Worm (Caenorhabditis elegans) whole organism, young adult: ENCODE data around the gene twk-20.

Source experiments
- B0261.1 ChIP-seq: sonication (generic microtip); optimal IDR thresholded peaks from 2 replicates; lab custom pipeline; 2016; ENCODE audit warnings: mild to moderate bottlenecking, missing genetic modification characterization, moderate library complexity, missing compliant biosample characterization
- F23B12.7 ChIP-seq: sonication (generic microtip); optimal IDR thresholded peaks from 2 replicates; lab custom pipeline; 2017; ENCODE audit warnings: missing genetic modification characterization, mild to moderate bottlenecking, missing compliant biosample characterization, antibody characterized with exemption, moderate library complexity; ENCODE audit not compliant: insufficient read depth
- F37B4.10 ChIP-seq: fragments of 200-800 bp; sonication (Bioruptor generic); IDR thresholded peaks from 2 replicates; pipeline ENCODE4 v1.3.6; 2022; ENCODE audit warnings: missing genetic modification characterization, missing compliant biosample characterization
- F39B2.1 ChIP-seq: fragments of 200-800 bp; sonication (Bioruptor generic); IDR thresholded peaks from 2 replicates; pipeline ENCODE4 v1.3.6; 2022; ENCODE audit warnings: missing genetic modification reagents, missing genetic modification characterization, missing compliant biosample characterization
- F57A8.1 ChIP-seq: fragments of 200-800 bp; sonication (Bioruptor generic); optimal IDR thresholded peaks from 2 replicates; lab custom pipeline; 2018; ENCODE audit warnings: mild to moderate bottlenecking, missing genetic modification characterization, moderate library complexity, missing compliant biosample characterization
- K12H6.12 ChIP-seq: fragments of 200-800 bp; sonication (Bioruptor generic); optimal IDR thresholded peaks from 2 replicates; lab custom pipeline; 2018; ENCODE audit warnings: mild to moderate bottlenecking, missing genetic modification characterization, missing compliant biosample characterization
- Y53F4B.3 ChIP-seq: fragments of 200-800 bp; sonication (Bioruptor generic); IDR thresholded peaks from 2 replicates; pipeline ENCODE4 v1.3.6; 2022; ENCODE audit warnings: missing genetic modification reagents, missing genetic modification characterization, missing compliant biosample characterization
- Y53G8AR.9 ChIP-seq: fragments of 200-800 bp; sonication (Bioruptor generic); conservative IDR thresholded peaks from 2 replicates; pipeline ENCODE4 v1.3.6; 2022; ENCODE audit warnings: missing genetic modification reagents, missing genetic modification characterization, missing compliant biosample characterization
- akir-1 ChIP-seq: fragments of 200-800 bp; sonication (Bioruptor generic); optimal IDR thresholded peaks from 2 replicates; lab custom pipeline; 2018; ENCODE audit warnings: mild to moderate bottlenecking, missing genetic modification characterization, moderate library complexity, missing compliant biosample characterization
- aptf-2 ChIP-seq: fragments of 200-800 bp; sonication (Bioruptor generic); conservative IDR thresholded peaks from 2 replicates; pipeline ENCODE4 v1.3.6; 2022; ENCODE audit warnings: missing genetic modification reagents, missing genetic modification characterization, missing compliant biosample characterization
- atf-7 ChIP-seq: sonication (generic microtip); optimal IDR thresholded peaks from 2 replicates; lab custom pipeline; 2017; ENCODE audit warnings: mild to moderate bottlenecking, missing genetic modification characterization, missing compliant biosample characterization
- athp-1 ChIP-seq: sonication (generic microtip); optimal IDR thresholded peaks from 2 replicates; lab custom pipeline; 2017; ENCODE audit warnings: mild to moderate bottlenecking, missing genetic modification characterization, missing compliant biosample characterization
- attf-6 ChIP-seq: fragments of 200-800 bp; sonication (Bioruptor generic); IDR thresholded peaks from 2 replicates; pipeline ENCODE4 v1.3.6; 2022; ENCODE audit warnings: missing genetic modification reagents, missing genetic modification characterization, missing compliant biosample characterization
- ceh-27 ChIP-seq: fragments of 200-800 bp; sonication (Bioruptor generic); optimal IDR thresholded peaks from 2 replicates; lab custom pipeline; 2018; ENCODE audit warnings: mild to moderate bottlenecking, missing genetic modification characterization, moderate library complexity, missing compliant biosample characterization
- ceh-58 ChIP-seq: fragments of 200-800 bp; sonication (Bioruptor generic); IDR thresholded peaks from 2 replicates; pipeline ENCODE4 v1.3.6; 2022; ENCODE audit warnings: missing genetic modification characterization, missing compliant biosample characterization
- dox-1 ChIP-seq: fragments of 200-800 bp; sonication (Bioruptor generic); IDR thresholded peaks from 2 replicates; pipeline ENCODE4 v1.3.6; 2022; ENCODE audit warnings: missing genetic modification reagents, missing genetic modification characterization, missing compliant biosample characterization
- ekl-4 ChIP-seq: fragments of 200-800 bp; sonication (Bioruptor generic); IDR thresholded peaks from 2 replicates; pipeline ENCODE4 v1.3.6; 2022; ENCODE audit warnings: missing genetic modification reagents, missing genetic modification characterization, missing compliant biosample characterization
- him-1 ChIP-seq: sonication (generic microtip); optimal IDR thresholded peaks from 2 replicates; lab custom pipeline; 2016; ENCODE audit warnings: missing genotype, missing genetic modification reagents, missing genetic modification characterization, missing compliant biosample characterization
- hmg-20 ChIP-seq: fragments of 200-800 bp; sonication (Bioruptor generic); IDR thresholded peaks from 2 replicates; pipeline ENCODE4 v1.3.6; 2022; ENCODE audit warnings: missing genetic modification reagents, missing genetic modification characterization, missing compliant biosample characterization
- hrde-1 ChIP-seq: sonication (generic microtip); optimal IDR thresholded peaks from 2 replicates; lab custom pipeline; 2016; ENCODE audit warnings: missing genetic modification characterization, mild to moderate bottlenecking, missing compliant biosample characterization, moderate library complexity, missing genotype, missing genetic modification reagents, borderline replicate concordance
- lin-40 ChIP-seq: sonication (generic microtip); optimal IDR thresholded peaks from 2 replicates; lab custom pipeline; 2016; ENCODE audit warnings: missing genetic modification characterization, mild to moderate bottlenecking, missing compliant biosample characterization, missing genotype, missing genetic modification reagents
- madf-3 ChIP-seq: fragments of 200-800 bp; sonication (Bioruptor generic); IDR thresholded peaks from 2 replicates; pipeline ENCODE4 v1.3.6; 2022; ENCODE audit warnings: missing genetic modification reagents, missing genetic modification characterization, missing compliant biosample characterization
- madf-8 ChIP-seq: fragments of 200-800 bp; sonication (Bioruptor generic); conservative IDR thresholded peaks from 2 replicates; pipeline ENCODE4 v1.3.6; 2022; ENCODE audit warnings: missing genetic modification reagents, missing genetic modification characterization, missing compliant biosample characterization
- mel-28 ChIP-seq: sonication (generic microtip); optimal IDR thresholded peaks from 2 replicates; lab custom pipeline; 2016; ENCODE audit warnings: borderline replicate concordance, mild to moderate bottlenecking, missing genetic modification characterization, missing compliant biosample characterization
- nfyb-1 ChIP-seq: fragments of 200-800 bp; sonication (Bioruptor generic); IDR thresholded peaks from 2 replicates; pipeline ENCODE4 v1.3.6; 2022; ENCODE audit warnings: missing genetic modification reagents, missing genetic modification characterization, missing compliant biosample characterization
- nhr-120 ChIP-seq: fragments of 200-800 bp; sonication (Bioruptor generic); IDR thresholded peaks from 2 replicates; pipeline ENCODE4 v1.3.6; 2022; ENCODE audit warnings: missing genetic modification characterization, missing compliant biosample characterization
- nhr-90 ChIP-seq: sonication (generic microtip); optimal IDR thresholded peaks from 2 replicates; lab custom pipeline; 2016; ENCODE audit warnings: missing genotype, mild to moderate bottlenecking, missing genetic modification characterization, missing compliant biosample characterization
- snpc-4 ChIP-seq, 5 experiments: fragments of 150-350 bp in 1 of 5; sonication (generic microtip) in 4 of 5; optimal IDR thresholded peaks; 2 replicates each; lab custom pipeline; 2014 to 2018; ENCODE audit warnings: missing genetic modification characterization in 5 of 5, missing biosample characterization in 3 of 5, antibody characterized with exemption in 2 of 5, mild to moderate bottlenecking in 2 of 5, missing compliant biosample characterization in 2 of 5, missing genotype in 2 of 5, moderate library complexity in 2 of 5, missing genetic modification reagents in 1 of 5
- somi-1 ChIP-seq: fragments of 200-800 bp; sonication (Bioruptor generic); optimal IDR thresholded peaks from 2 replicates; lab custom pipeline; 2018; ENCODE audit warnings: mild to moderate bottlenecking, missing genetic modification characterization, missing compliant biosample characterization
- tbp1 ChIP-seq: fragments of 200-800 bp; sonication (Bioruptor generic); optimal IDR thresholded peaks from 2 replicates; lab custom pipeline; 2018; ENCODE audit warnings: mild to moderate bottlenecking, missing genetic modification characterization, missing compliant biosample characterization
- tlf-1 ChIP-seq: fragments of 200-800 bp; sonication (Bioruptor generic); optimal IDR thresholded peaks from 2 replicates; lab custom pipeline; 2018; ENCODE audit warnings: mild to moderate bottlenecking, missing genetic modification characterization, missing compliant biosample characterization
- unc-130 ChIP-seq: sonication (generic microtip); optimal IDR thresholded peaks from 2 replicates; lab custom pipeline; 2016; ENCODE audit warnings: missing genetic modification reagents, missing genetic modification characterization, missing compliant biosample characterization
- ztf-18 ChIP-seq: sonication (generic microtip); optimal IDR thresholded peaks from 2 replicates; lab custom pipeline; 2016; ENCODE audit warnings: missing genotype, mild to moderate bottlenecking, missing genetic modification characterization, missing compliant biosample characterization
- ztf-25 ChIP-seq: fragments of 200-800 bp; sonication (Bioruptor generic); IDR thresholded peaks from 2 replicates; pipeline ENCODE4 v1.3.6; 2022; ENCODE audit warnings: missing genetic modification reagents, missing genetic modification characterization, missing compliant biosample characterization

The twk-20 gene

ce11 chrX:13600136-13600535 is 39.5 kb upstream of the twk-20 start, which contains the start of gene F54B11.7:
Gene F54B11.7, plus strand, starts transcription at chrX:13600436.
- TF ChIP-seq nhr-90 (tag; lab: Kevin White, UChicago) (no peak), tbp1 (GFP tag; lab: Kevin White, UChicago) (no peak), atf-7 (tag; lab: Kevin White, UChicago) (no peak), B0261.1 (no peak), hmg-20 (GFP tag; lab: Robert Waterston, UW) (no peak), dox-1 (GFP tag; lab: Robert Waterston, UW) (no peak), Y53G8AR.9 (GFP tag; lab: Robert Waterston, UW) (no peak)
- TF ChIP-seq, all 124 proteins: peak for 0

ce11 chrX:13603826-13604225 is 35.9 kb upstream of the twk-20 start, which contains the start of gene F54B11.8:
Gene F54B11.8, minus strand, starts transcription at chrX:13603926.
- TF ChIP-seq ekl-4 (GFP tag; lab: Robert Waterston, UW) (peak; percentile 14; the same call in 1 of the 2 replicates), F23B12.7 (no peak)

- no peak for TF ChIP-seq K12H6.12 (tag; lab: Kevin White, UChicago)
- no peak for TF ChIP-seq nhr-90 (tag; lab: Kevin White, UChicago)
- no peak for TF ChIP-seq ztf-18 (tag; lab: Kevin White, UChicago)
- no peak for TF ChIP-seq somi-1 (GFP tag; lab: Kevin White, UChicago)
- TF ChIP-seq attf-6: no peak
- TF ChIP-seq F39B2.1: no peak
- TF ChIP-seq nfyb-1 (GFP tag; lab: Robert Waterston, UW): no peak
- no peak for TF ChIP-seq ztf-25 (GFP tag; lab: Robert Waterston, UW)
These were observed 34.6 kb upstream of the twk-20 start, which contains the start of gene F54B11.9 for ce11 chrX:13604946-13605617. Gene F54B11.9, plus strand, starts transcription at chrX:13605567.

- TF ChIP-seq F57A8.1 (GFP tag; lab: Kevin White, UChicago) (no peak), madf-3 (no peak), ceh-58 (GFP tag; lab: Robert Waterston, UW) (no peak), snpc-4 (GFP tag; optimal IDR thresholded peaks at IDR 0.05; lab: Kevin White, UChicago) (no peak), snpc-4 (tag; optimal IDR thresholded peaks at IDR 0.05; lab: Kevin White, UChicago) (peak in 2 of 4 experiments; percentile 75 to 84), hrde-1 (tag; lab: Kevin White, UChicago) (no peak), ceh-27 (GFP tag; lab: Kevin White, UChicago) (no peak), Y53F4B.3 (GFP tag; lab: Robert Waterston, UW) (no peak)
These were observed 33.8 kb upstream of the twk-20 start for ce11 chrX:13605854-13606253.

- TF ChIP-seq tlf-1 (GFP tag; lab: Kevin White, UChicago) (no peak), him-1 (no peak), F37B4.10 (no peak), akir-1 (GFP tag; lab: Kevin White, UChicago) (no peak), unc-130 (no peak), madf-8 (GFP tag; lab: Robert Waterston, UW) (no peak), lin-40 (no peak), nhr-120 (GFP tag; lab: Robert Waterston, UW) (no peak), aptf-2 (no peak), hmg-20 (GFP tag; lab: Robert Waterston, UW) (no peak), athp-1 (tag; lab: Kevin White, UChicago) (no peak), ztf-25 (GFP tag; lab: Robert Waterston, UW) (no peak), mel-28 (tag; lab: Kevin White, UChicago) (no peak)
These were observed 29.6 kb upstream of the twk-20 start for ce11 chrX:13610040-13610439.
